Fruit fly (Drosophila melanogaster) whole organism, adult: Measurements from ENCODE around the gene Gas8.

ENCODE experiments used
- CG14711 ChIP-seq: fragments of 200-800 bp; sonication (Bioruptor generic); optimal IDR thresholded peaks from 2 replicates; lab custom pipeline; 2018; ENCODE audit warnings: missing biosample characterization, mild to moderate bottlenecking, missing genetic modification characterization, moderate library complexity
- CG1620 ChIP-seq: fragments of 200-800 bp; sonication (Bioruptor generic); optimal IDR thresholded peaks from 2 replicates; lab custom pipeline; 2016; ENCODE audit warnings: missing biosample characterization, missing genetic modification characterization
- CG7045 ChIP-seq: fragments of 200-800 bp; sonication (Bioruptor generic); optimal IDR thresholded peaks from 2 replicates; lab custom pipeline; 2017; ENCODE audit warnings: missing biosample characterization, mild to moderate bottlenecking, missing genetic modification characterization
- CG7101 ChIP-seq: fragments of 200-800 bp; sonication (Bioruptor generic); optimal IDR thresholded peaks from 2 replicates; lab custom pipeline; 2018; ENCODE audit warnings: missing biosample characterization, mild to moderate bottlenecking, missing genetic modification characterization, moderate library complexity
- Crg-1 ChIP-seq: fragments of 200-800 bp; sonication (Bioruptor generic); optimal IDR thresholded peaks from 2 replicates; lab custom pipeline; 2016; ENCODE audit warnings: missing biosample characterization, missing genetic modification characterization
- Mnt ChIP-seq: fragments of 200-800 bp; sonication (Bioruptor generic); optimal IDR thresholded peaks from 2 replicates; lab custom pipeline; 2016; ENCODE audit warnings: missing biosample characterization, mild to moderate bottlenecking, missing genetic modification characterization
- cic ChIP-seq: fragments of 200-800 bp; sonication (Bioruptor generic); optimal IDR thresholded peaks from 2 replicates; lab custom pipeline; 2017; ENCODE audit warnings: missing biosample characterization, mild to moderate bottlenecking, missing genetic modification characterization, moderate library complexity
- cnc ChIP-seq, 2 experiments: fragments of >200 bp; optimal IDR thresholded peaks; 2 replicates each; lab custom pipeline; 2017
- kay ChIP-seq: fragments of 200-800 bp; sonication (Bioruptor generic); peaks from one replicate; lab custom pipeline; 2016; ENCODE audit warnings: missing biosample characterization, missing genetic modification characterization, borderline replicate concordance
- ovo ChIP-seq: fragments of 200-800 bp; sonication (Bioruptor generic); optimal IDR thresholded peaks from 2 replicates; lab custom pipeline; 2016; ENCODE audit warnings: missing biosample characterization, missing genetic modification characterization
- toe ChIP-seq: fragments of 200-800 bp; sonication (Bioruptor generic); optimal IDR thresholded peaks from 2 replicates; lab custom pipeline; 2016; ENCODE audit warnings: missing biosample characterization, missing genetic modification characterization

DNA sequence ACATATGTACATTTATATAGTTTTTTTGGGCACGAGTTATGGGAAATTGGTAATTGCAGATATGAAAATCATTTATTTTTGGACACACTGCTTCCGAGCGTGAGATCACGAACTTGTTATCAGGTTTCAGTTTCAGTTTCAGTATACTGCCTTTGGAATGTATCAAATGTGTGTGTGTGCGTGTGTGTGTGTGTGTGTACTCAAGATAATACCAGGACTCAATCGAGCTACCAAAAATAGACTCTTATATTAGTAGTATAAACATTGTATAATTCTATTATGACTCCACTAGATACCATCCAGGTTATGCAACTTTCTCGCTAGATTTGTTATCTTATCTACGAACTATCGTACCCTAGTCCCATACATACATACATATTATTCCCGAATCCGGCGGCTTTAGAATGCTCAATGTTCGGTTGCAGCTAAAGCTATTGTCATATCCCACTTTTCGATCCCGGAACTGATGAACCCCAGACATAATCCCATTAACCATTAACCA lies 55.7 kb downstream of the Gas8 start, which contains the start of gene CG12535:
- TF ChIP-seq Mnt (GFP tag; lab: Kevin White, UChicago) = no peak
- no peak for TF ChIP-seq ovo (GFP tag; lab: Kevin White, UChicago)
- TF ChIP-seq toe (GFP tag; lab: Kevin White, UChicago) = no peak
- TF ChIP-seq cic (GFP tag; lab: Kevin White, UChicago) = no peak
- TF ChIP-seq CG14711 (tag; lab: Kevin White, UChicago) = no peak
- TF ChIP-seq cnc (optimal IDR thresholded peaks at IDR 0.05; lab: Kevin White, UChicago) = no peak
- TF ChIP-seq CG1620 (GFP tag; lab: Kevin White, UChicago) = no peak
- TF ChIP-seq CG7101 = no peak
- no peak for TF ChIP-seq Crg-1
- TF ChIP-seq kay (GFP tag; lab: Kevin White, UChicago) = no peak
- no peak for TF ChIP-seq CG7045 (GFP tag; lab: Kevin White, UChicago)
